Fruit fly (Drosophila melanogaster) whole organism, embryonic: ENCODE results near the gene GlyRS.

Experiments
- CG10979 ChIP-seq: fragments of 200-800 bp; sonication (Bioruptor generic); optimal IDR thresholded peaks from 2 replicates; lab custom pipeline; 2018; ENCODE audit warnings: missing biosample characterization, mild to moderate bottlenecking, missing genetic modification characterization, moderate library complexity
- CG11398 ChIP-seq: fragments of 200-800 bp; sonication (Bioruptor generic); optimal IDR thresholded peaks from 2 replicates; lab custom pipeline; 2016; ENCODE audit warnings: missing biosample characterization, missing genetic modification characterization
- CG11456 ChIP-seq: fragments of 200-800 bp; sonication (Bioruptor generic); IDR thresholded peaks from 3 replicates; pipeline ENCODE4 v1.3.6; 2022; ENCODE audit warnings: missing biosample characterization, missing genetic modification characterization
- CG11723 ChIP-seq: fragments of 200-800 bp; sonication (Bioruptor generic); optimal IDR thresholded peaks from 2 replicates; lab custom pipeline; 2017; ENCODE audit warnings: missing biosample characterization, mild to moderate bottlenecking, missing genetic modification characterization
- CG12299 ChIP-seq: fragments of 200-800 bp; sonication (Bioruptor generic); optimal IDR thresholded peaks from 2 replicates; lab custom pipeline; 2018; ENCODE audit warnings: missing biosample characterization, mild to moderate bottlenecking, missing genetic modification characterization
- CG13287 ChIP-seq: fragments of 200-800 bp; sonication (Bioruptor generic); IDR thresholded peaks from 2 replicates; pipeline ENCODE4 v1.3.6; 2022; ENCODE audit warnings: missing biosample characterization, missing genetic modification characterization; ENCODE audit not compliant: partially characterized antibody
- CG14860 ChIP-seq: fragments of 200-800 bp; sonication (Bioruptor generic); IDR thresholded peaks from 3 replicates; pipeline ENCODE4 v1.3.6; 2022; ENCODE audit warnings: missing biosample characterization, missing genetic modification characterization; ENCODE audit not compliant: partially characterized antibody
- CG1603 ChIP-seq: fragments of 200-800 bp; sonication (Bioruptor generic); optimal IDR thresholded peaks from 2 replicates; lab custom pipeline; 2019; ENCODE audit warnings: missing biosample characterization, mild to moderate bottlenecking, missing genetic modification characterization, moderate library complexity
- CG16779 ChIP-seq: fragments of 200-800 bp; sonication (Bioruptor generic); IDR thresholded peaks from 2 replicates; pipeline ENCODE4 v1.3.6; 2022; ENCODE audit warnings: missing biosample characterization, missing genetic modification characterization
- CG16813 ChIP-seq: fragments of 200-800 bp; sonication (Bioruptor generic); IDR thresholded peaks from 3 replicates; pipeline ENCODE4 v1.3.6; 2022; ENCODE audit warnings: missing biosample characterization, missing genetic modification characterization; ENCODE audit not compliant: partially characterized antibody
- CG17802 ChIP-seq: fragments of 200-800 bp; sonication (Bioruptor generic); optimal IDR thresholded peaks from 2 replicates; lab custom pipeline; 2018; ENCODE audit warnings: missing biosample characterization, mild to moderate bottlenecking, missing genetic modification characterization, moderate library complexity
- CG17829 ChIP-seq: fragments of 200-800 bp; optimal IDR thresholded peaks from 2 replicates; lab custom pipeline; 2019; ENCODE audit warnings: missing biosample characterization, mild to moderate bottlenecking, missing genetic modification characterization, moderate library complexity
- CG2712 ChIP-seq: fragments of 200-800 bp; optimal IDR thresholded peaks from 3 replicates; lab custom pipeline; 2019; ENCODE audit warnings: missing biosample characterization, mild to moderate bottlenecking, missing genetic modification characterization, moderate library complexity
- CG34376 ChIP-seq: fragments of 200-800 bp; sonication (Bioruptor generic); optimal IDR thresholded peaks from 2 replicates; lab custom pipeline; 2018; ENCODE audit warnings: missing biosample characterization, mild to moderate bottlenecking, missing genetic modification characterization
- CG3847 ChIP-seq: fragments of 200-800 bp; sonication (Bioruptor generic); IDR thresholded peaks from 2 replicates; pipeline ENCODE4 v1.3.6; 2022; ENCODE audit warnings: missing biosample characterization, missing genetic modification characterization
- CG42726 ChIP-seq: fragments of 200-800 bp; sonication (Bioruptor generic); IDR thresholded peaks from 2 replicates; pipeline ENCODE4 v1.3.6; 2022; ENCODE audit warnings: missing biosample characterization, missing genetic modification characterization; ENCODE audit not compliant: partially characterized antibody
- CG4282 ChIP-seq: fragments of 200-800 bp; sonication (Bioruptor generic); optimal IDR thresholded peaks from 2 replicates; lab custom pipeline; 2016; ENCODE audit warnings: missing biosample characterization, missing genetic modification characterization
- CG4328 ChIP-seq: fragments of 200-800 bp; sonication (Bioruptor generic); optimal IDR thresholded peaks from 3 replicates; lab custom pipeline; 2017; ENCODE audit warnings: missing biosample characterization, missing genetic modification reagents, missing genetic modification characterization
- CG7556 ChIP-seq: fragments of 200-800 bp; sonication (Bioruptor generic); optimal IDR thresholded peaks from 2 replicates; lab custom pipeline; 2017; ENCODE audit warnings: missing biosample characterization, mild to moderate bottlenecking, missing genetic modification characterization
- CG8765 ChIP-seq: fragments of 200-800 bp; sonication (Bioruptor generic); IDR thresholded peaks from 2 replicates; pipeline ENCODE4 v1.3.6; 2022; ENCODE audit warnings: missing biosample characterization, missing genetic modification characterization
- CrebB ChIP-seq: fragments of 200-800 bp; sonication (Bioruptor generic); optimal IDR thresholded peaks from 3 replicates; lab custom pipeline; 2018; ENCODE audit warnings: missing biosample characterization, mild to moderate bottlenecking, missing genetic modification characterization
- D19A ChIP-seq: fragments of 200-800 bp; optimal IDR thresholded peaks from 3 replicates; lab custom pipeline; 2019; ENCODE audit warnings: missing biosample characterization, mild to moderate bottlenecking, missing genetic modification characterization, moderate library complexity
- HmgZ ChIP-seq: fragments of 200-800 bp; sonication (Bioruptor generic); optimal IDR thresholded peaks from 2 replicates; lab custom pipeline; 2018; ENCODE audit warnings: missing biosample characterization, mild to moderate bottlenecking, missing genetic modification characterization
- Hr3 ChIP-seq: fragments of 200-800 bp; sonication (Bioruptor generic); optimal IDR thresholded peaks from 3 replicates; lab custom pipeline; 2016; ENCODE audit warnings: missing biosample characterization, missing genetic modification characterization
- Hr78 ChIP-seq, 2 experiments: fragments of 200-800 bp in 1 of 2; fragments of >200 bp in 1 of 2; sonication (Bioruptor generic) in 1 of 2; optimal IDR thresholded peaks; 2 replicates each; lab custom pipeline; 2017 to 2019; ENCODE audit warnings: missing biosample characterization in 2 of 2, missing genetic modification characterization in 2 of 2, mild to moderate bottlenecking in 1 of 2, moderate library complexity in 1 of 2
- Lhr ChIP-seq: fragments of 200-800 bp; sonication (Bioruptor generic); optimal IDR thresholded peaks from 3 replicates; lab custom pipeline; 2017; ENCODE audit warnings: mild to moderate bottlenecking, missing biosample characterization, missing genetic modification reagents, missing genetic modification characterization
- Mrtf ChIP-seq: fragments of 200-800 bp; sonication (Bioruptor generic); IDR thresholded peaks from 3 replicates; pipeline ENCODE4 v1.3.6; 2022; ENCODE audit warnings: missing biosample characterization, missing genetic modification characterization
- Oli ChIP-seq: fragments of 200-800 bp; sonication (Bioruptor generic); optimal IDR thresholded peaks from 2 replicates; lab custom pipeline; 2018; ENCODE audit warnings: missing biosample characterization, mild to moderate bottlenecking, missing genetic modification characterization, moderate library complexity
- Sin3A ChIP-seq: fragments of >200 bp; optimal IDR thresholded peaks from 2 replicates; lab custom pipeline; 2018
- Sox100B ChIP-seq: fragments of 200-800 bp; sonication (Bioruptor generic); optimal IDR thresholded peaks from 3 replicates; lab custom pipeline; 2018; ENCODE audit warnings: missing biosample characterization, mild to moderate bottlenecking, missing genetic modification characterization
- Sry-β ChIP-seq: fragments of 200-800 bp; sonication (Bioruptor generic); optimal IDR thresholded peaks from 2 replicates; lab custom pipeline; 2018; ENCODE audit warnings: missing biosample characterization, mild to moderate bottlenecking, missing genetic modification characterization, moderate library complexity
- al ChIP-seq: fragments of 200-800 bp; sonication (Bioruptor generic); IDR thresholded peaks from 2 replicates; pipeline ENCODE4 v1.3.6; 2022; ENCODE audit warnings: missing biosample characterization, missing genetic modification characterization
- bigmax ChIP-seq: fragments of 200-800 bp; sonication (Bioruptor generic); optimal IDR thresholded peaks from 2 replicates; lab custom pipeline; 2018; ENCODE audit warnings: missing biosample characterization, mild to moderate bottlenecking, missing genetic modification characterization
- emc ChIP-seq: fragments of 200-800 bp; sonication (Bioruptor generic); optimal IDR thresholded peaks from 2 replicates; lab custom pipeline; 2016; ENCODE audit warnings: missing biosample characterization, missing genetic modification characterization
- ems ChIP-seq: fragments of 200-800 bp; sonication (Bioruptor generic); optimal IDR thresholded peaks from 3 replicates; lab custom pipeline; 2016; ENCODE audit warnings: missing biosample characterization, missing genetic modification characterization
- luna ChIP-seq: fragments of 200-800 bp; sonication (Bioruptor generic); optimal IDR thresholded peaks from 2 replicates; lab custom pipeline; 2016; ENCODE audit warnings: missing biosample characterization, missing genetic modification characterization
- mirr ChIP-seq: fragments of 200-800 bp; sonication (Bioruptor generic); optimal IDR thresholded peaks from 3 replicates; lab custom pipeline; 2018; ENCODE audit warnings: missing biosample characterization, mild to moderate bottlenecking, missing genetic modification characterization
- oc ChIP-seq: fragments of 200-800 bp; sonication (Bioruptor generic); optimal IDR thresholded peaks from 2 replicates; lab custom pipeline; 2018; ENCODE audit warnings: missing biosample characterization, mild to moderate bottlenecking, missing genetic modification characterization, moderate library complexity
- pan ChIP-seq, 4 experiments: fragments of >200 bp in 3 of 4; fragments of 200-800 bp in 1 of 4; sonication (Bioruptor generic) in 1 of 4; optimal IDR thresholded peaks in 3 of 4; IDR thresholded peaks in 1 of 4; 2 replicates each; pipeline versions ENCODE4 v1.3.6 to Lab custom; 2017 to 2022; ENCODE audit warnings: missing biosample characterization in 2 of 4, missing genetic modification characterization in 2 of 4, mixed read lengths in 1 of 4
- peb ChIP-seq: fragments of 200-800 bp; sonication (Bioruptor generic); IDR thresholded peaks from 2 replicates; pipeline ENCODE4 v1.3.6; 2022; ENCODE audit warnings: missing biosample characterization, missing genetic modification characterization
- repo ChIP-seq: fragments of 200-800 bp; sonication (Bioruptor generic); optimal IDR thresholded peaks from 2 replicates; lab custom pipeline; 2016; ENCODE audit warnings: missing biosample characterization, missing genetic modification characterization
- ro ChIP-seq: fragments of 200-800 bp; sonication (Bioruptor generic); IDR thresholded peaks from 2 replicates; pipeline ENCODE4 v1.3.6; 2022; ENCODE audit warnings: missing biosample characterization, missing genetic modification characterization
- schlank ChIP-seq: fragments of 200-800 bp; sonication (Bioruptor generic); optimal IDR thresholded peaks from 2 replicates; lab custom pipeline; 2018; ENCODE audit warnings: missing biosample characterization, mild to moderate bottlenecking, missing genetic modification characterization
- sna ChIP-seq: fragments of 200-800 bp; sonication (Bioruptor generic); IDR thresholded peaks from 2 replicates; pipeline ENCODE4 v1.3.6; 2022; ENCODE audit warnings: missing biosample characterization, missing genetic modification characterization; ENCODE audit not compliant: partially characterized antibody
- so ChIP-seq: fragments of 200-800 bp; sonication (Bioruptor generic); IDR thresholded peaks from 3 replicates; pipeline ENCODE4 v1.3.6; 2022; ENCODE audit warnings: missing biosample characterization, missing genetic modification characterization
- stc ChIP-seq: fragments of 200-800 bp; sonication (Bioruptor generic); IDR thresholded peaks from 2 replicates; pipeline ENCODE4 v1.3.6; 2022; ENCODE audit warnings: missing biosample characterization, missing genetic modification characterization
- zfh1 ChIP-seq: fragments of 200-800 bp; sonication (Bioruptor generic); IDR thresholded peaks from 3 replicates; pipeline ENCODE4 v1.3.6; 2022; ENCODE audit warnings: missing biosample characterization, missing genetic modification characterization

Gene GlyRS

DNA sequence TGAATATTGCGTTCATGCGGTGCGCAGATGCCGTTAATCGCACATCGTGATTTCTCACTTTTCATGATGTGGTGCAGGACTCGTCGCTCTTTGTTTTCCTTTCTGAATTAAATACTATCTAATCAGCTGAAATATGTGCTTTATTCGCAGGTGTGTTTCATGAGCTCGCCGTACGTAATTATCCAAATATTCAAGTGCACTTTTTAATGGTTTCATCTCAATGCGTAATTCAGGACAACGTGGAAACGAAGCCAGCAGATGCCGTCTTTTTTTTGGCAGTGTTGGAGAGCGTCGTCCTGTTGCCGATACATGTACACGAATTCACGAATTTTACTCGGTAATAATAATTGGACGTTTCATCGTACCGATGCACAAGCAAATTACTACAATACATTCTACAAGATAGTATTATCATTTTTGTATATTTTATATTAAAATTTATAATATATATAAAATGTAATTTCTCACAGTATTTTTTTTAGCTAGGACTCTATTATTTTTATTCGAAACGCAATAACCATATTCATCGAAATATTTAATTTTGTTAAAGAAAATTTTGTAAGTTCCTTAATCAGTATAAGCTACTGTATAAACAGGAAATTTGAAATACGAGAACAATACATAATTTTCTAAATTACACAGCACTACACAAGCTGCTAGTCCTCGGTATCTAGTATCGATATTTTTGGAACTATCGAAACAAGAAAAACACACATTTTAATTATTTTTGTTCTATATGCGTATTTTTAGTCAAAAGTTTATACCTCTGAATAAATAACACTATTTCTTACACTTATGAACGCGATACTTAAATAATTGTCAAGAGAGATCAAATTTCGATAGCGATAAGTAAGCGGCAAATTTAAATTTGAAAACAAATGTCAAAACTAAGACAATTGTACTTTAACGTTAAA, 42.0 kb downstream of the GlyRS start, which contains the start of gene CG12316 (continued):
- peak; percentile 90 for TF ChIP-seq CG1603 (tag; lab: Kevin White, UChicago)
- TF ChIP-seq ems (GFP tag; lab: Kevin White, UChicago) = peak; percentile 95
- TF ChIP-seq CrebB (tag; lab: Kevin White, UChicago) = peak; percentile 92
- peak in 1 of 2 experiments; percentile 82 for TF ChIP-seq Hr78 (GFP tag; optimal IDR thresholded peaks at IDR 0.05; lab: Kevin White, UChicago)
- TF ChIP-seq CG11723 (GFP tag; lab: Kevin White, UChicago) = peak; percentile 89
- no peak for TF ChIP-seq pan (optimal IDR thresholded peaks at IDR 0.05; lab: Kevin White, UChicago)
- TF ChIP-seq pan (GFP tag; optimal IDR thresholded peaks at IDR 0.05 in 1 of 2, IDR thresholded peaks at IDR 0.05 in 1 of 2) = peak in 1 of 2 experiments; percentile 82
- peak; percentile 89 for TF ChIP-seq oc (tag; lab: Kevin White, UChicago)
- peak; percentile 84 for TF ChIP-seq schlank
- peak; percentile 80 for TF ChIP-seq mirr (GFP tag; lab: Kevin White, UChicago)
- TF ChIP-seq Lhr (GFP tag; lab: Kevin White, UChicago) = peak; percentile 69
- peak; percentile 85 for TF ChIP-seq so (GFP tag; lab: Robert Waterston, UW)
- TF ChIP-seq Oli (tag; lab: Kevin White, UChicago) = peak; percentile 91
- peak; percentile 79 for TF ChIP-seq Mrtf (GFP tag; lab: Robert Waterston, UW)
- TF ChIP-seq CG4328 (GFP tag; lab: Kevin White, UChicago) = peak; percentile 94
- peak; percentile 91 for TF ChIP-seq CG11398 (GFP tag; lab: Kevin White, UChicago)
- TF ChIP-seq luna = peak; percentile 77
- peak; percentile 40 for TF ChIP-seq Sin3A (lab: Kevin White, UChicago)
- TF ChIP-seq CG14860 (GFP tag; lab: Robert Waterston, UW) = peak; percentile 62; the same call in 2 of the 3 replicates
- peak; percentile 89 for TF ChIP-seq stc (GFP tag; lab: Robert Waterston, UW)
- TF ChIP-seq al = peak; percentile 28
- peak; percentile 95 for TF ChIP-seq CG10979 (tag; lab: Kevin White, UChicago)
- peak; percentile 72 for TF ChIP-seq CG4282 (GFP tag; lab: Kevin White, UChicago)
- peak; percentile 87 for TF ChIP-seq CG13287 (GFP tag; lab: Robert Waterston, UW)
- TF ChIP-seq CG8765 (GFP tag; lab: Robert Waterston, UW) = peak; percentile 35
- peak; percentile 22 for TF ChIP-seq Sry-β (GFP tag; lab: Kevin White, UChicago)
- peak; percentile 71 for TF ChIP-seq peb (GFP tag; lab: Robert Waterston, UW)
- peak; percentile 90 for TF ChIP-seq D19A (tag; lab: Kevin White, UChicago)
- TF ChIP-seq ro = 0 out of 2 replicates have a peak, but pooled peaks have one; percentile 17
- peak; percentile 85 for TF ChIP-seq Hr3 (GFP tag; lab: Kevin White, UChicago)
- peak; percentile 80 for TF ChIP-seq CG16813 (GFP tag; lab: Robert Waterston, UW)
- TF ChIP-seq CG17802 (tag; lab: Kevin White, UChicago) = peak; percentile 77
- TF ChIP-seq repo = peak; percentile 93
- TF ChIP-seq CG34376 (GFP tag; lab: Kevin White, UChicago) = peak; percentile 94
- no peak for TF ChIP-seq CG42726 (GFP tag; lab: Robert Waterston, UW)
- TF ChIP-seq Sox100B (GFP tag; lab: Kevin White, UChicago) = peak; percentile 91
- peak; percentile 52 for TF ChIP-seq bigmax
- TF ChIP-seq CG2712 (tag; lab: Kevin White, UChicago) = peak; percentile 95
- peak; percentile 62; the same call in 1 of the 2 replicates for TF ChIP-seq CG16779 (GFP tag; lab: Robert Waterston, UW)
- peak; percentile 94 for TF ChIP-seq HmgZ (tag; lab: Kevin White, UChicago)
- TF ChIP-seq emc = peak; percentile 68
- TF ChIP-seq CG12299 = peak; percentile 94
- TF ChIP-seq CG11456 (GFP tag; lab: Robert Waterston, UW) = peak; percentile 73; the same call in 2 of the 3 replicates
- TF ChIP-seq CG3847 (GFP tag; lab: Robert Waterston, UW) = peak; percentile 85
- peak; percentile 93 for TF ChIP-seq CG17829 (tag; lab: Kevin White, UChicago)
- TF ChIP-seq CG7556 (GFP tag; lab: Kevin White, UChicago) = peak; percentile 93
- TF ChIP-seq zfh1 (GFP tag; lab: Robert Waterston, UW) = peak; percentile 94
- TF ChIP-seq sna (GFP tag; lab: Robert Waterston, UW) = peak; percentile 57
